Worm (Caenorhabditis elegans) whole organism, L2 larva: Measurements from ENCODE around the gene W09B6.4.

ENCODE experiments used
- R02D3.7 ChIP-seq: fragments of 150-350 bp; optimal IDR thresholded peaks from 2 replicates; lab custom pipeline; 2014; ENCODE audit warnings: missing biosample characterization, missing genetic modification characterization
- ZK546.5 ChIP-seq: sonication (generic microtip); optimal IDR thresholded peaks from 2 replicates; lab custom pipeline; 2017; ENCODE audit warnings: missing biosample characterization, missing genetic modification characterization
- alr-1 ChIP-seq: fragments of 150-350 bp; optimal IDR thresholded peaks from 2 replicates; lab custom pipeline; 2014; ENCODE audit warnings: missing biosample characterization, missing genetic modification characterization
- unc-55 ChIP-seq: fragments of 150-350 bp; sonication (generic microtip); optimal IDR thresholded peaks from 3 replicates; lab custom pipeline; 2014; ENCODE audit warnings: missing biosample characterization, missing genetic modification reagents, missing genetic modification characterization

- no peak for TF ChIP-seq unc-55 (GFP tag; lab: Kevin White, UChicago)
- TF ChIP-seq R02D3.7 (tag; lab: Kevin White, UChicago) = no peak
- TF ChIP-seq alr-1 = no peak
- TF ChIP-seq ZK546.5 (tag; lab: Kevin White, UChicago) = no peak
Measured at ce11 chrII:1163275-1163674, 22.6 kb upstream of the W09B6.4 start, which contains the start of gene T23F4.2.
